Fruit fly (Drosophila melanogaster) whole organism, prepupa: Measurements from ENCODE around the gene CG6398.

ENCODE experiments used
- Blimp-1 ChIP-seq: fragments of 200-800 bp; sonication (Bioruptor generic); optimal IDR thresholded peaks from 3 replicates; lab custom pipeline; 2017; ENCODE audit warnings: missing biosample characterization, missing genetic modification characterization, mild to moderate bottlenecking, moderate library complexity, missing genetic modification reagents
- CG31627 ChIP-seq: fragments of 200-800 bp; sonication (Bioruptor generic); optimal IDR thresholded peaks from 3 replicates; lab custom pipeline; 2016; ENCODE audit warnings: missing biosample characterization, missing genetic modification characterization
- CG4318 ChIP-seq: fragments of 200-800 bp; sonication (Bioruptor generic); optimal IDR thresholded peaks from 3 replicates; lab custom pipeline; 2017; ENCODE audit warnings: missing biosample characterization, mild to moderate bottlenecking, missing genetic modification characterization
- Sox15 ChIP-seq: fragments of 200-800 bp; sonication (Bioruptor generic); optimal IDR thresholded peaks from 3 replicates; lab custom pipeline; 2016; ENCODE audit warnings: missing biosample characterization, missing genetic modification characterization

DNA sequence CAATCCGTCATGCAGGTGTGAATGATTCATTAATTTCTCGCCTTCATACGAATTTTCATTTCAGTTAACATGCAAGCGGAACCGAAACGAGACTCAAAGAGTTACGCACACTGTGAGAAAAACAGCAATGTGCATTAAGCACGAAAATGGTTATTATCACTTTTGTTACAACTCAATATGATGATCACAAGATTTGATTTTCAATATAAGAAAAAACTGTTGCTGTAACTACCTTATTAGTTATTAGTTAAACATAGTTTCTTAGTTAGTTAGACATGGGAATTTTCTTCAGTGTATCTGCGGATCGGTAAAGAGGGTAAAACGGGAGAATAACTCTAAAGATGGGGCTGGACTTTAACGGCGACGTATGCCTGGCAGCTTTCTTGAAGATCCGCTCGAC is 15.8 kb upstream of the CG6398 start:
- TF ChIP-seq Blimp-1 (GFP tag; lab: Kevin White, UChicago) = peak; percentile 29
- peak; percentile 60 for TF ChIP-seq CG31627 (GFP tag; lab: Kevin White, UChicago)
- TF ChIP-seq CG4318 = no peak
- TF ChIP-seq Sox15 = no peak
